Worm (Caenorhabditis elegans) whole organism, mixed stage, embryonic: ENCODE measurements around the gene kin-5.
A peak's percentile ranks its signal among the peaks of the same experiment; 100 is the strongest.

Source experiments
- M03D4.4 ChIP-seq: sonication (generic microtip); optimal IDR thresholded peaks from 2 replicates; lab custom pipeline; 2017; ENCODE audit warnings: mild to moderate bottlenecking, missing genetic modification characterization, missing compliant biosample characterization
- bed-3 ChIP-seq: fragments of 200-800 bp; sonication (Bioruptor generic); optimal IDR thresholded peaks from 3 replicates; lab custom pipeline; 2018; ENCODE audit warnings: mild to moderate bottlenecking, missing genetic modification characterization, moderate library complexity, missing compliant biosample characterization
- blmp-1 ChIP-seq: fragments of 150-350 bp; optimal IDR thresholded peaks from 2 replicates; lab custom pipeline; 2014; ENCODE audit warnings: missing biosample characterization, missing genetic modification characterization
- ceh-83 ChIP-seq: fragments of 200-800 bp; sonication (Bioruptor generic); optimal IDR thresholded peaks from 2 replicates; lab custom pipeline; 2018; ENCODE audit warnings: mild to moderate bottlenecking, missing genetic modification characterization, missing compliant biosample characterization
- ces-1 ChIP-seq: fragments of 150-350 bp; optimal IDR thresholded peaks from 2 replicates; lab custom pipeline; 2014; ENCODE audit warnings: missing biosample characterization, missing genetic modification reagents, missing genetic modification characterization
- cnd-1 ChIP-seq: fragments of 200-800 bp; sonication (Bioruptor generic); optimal IDR thresholded peaks from 2 replicates; lab custom pipeline; 2018; ENCODE audit warnings: mild to moderate bottlenecking, missing genetic modification characterization, missing compliant biosample characterization
- elt-1 ChIP-seq: sonication (generic microtip); optimal IDR thresholded peaks from 2 replicates; lab custom pipeline; 2017; ENCODE audit warnings: missing genetic modification characterization, mild to moderate bottlenecking, missing compliant biosample characterization, antibody characterized with exemption, moderate library complexity, borderline replicate concordance; ENCODE audit not compliant: insufficient read depth
- elt-3 ChIP-seq: fragments of 150-350 bp; optimal IDR thresholded peaks from 2 replicates; lab custom pipeline; 2014; ENCODE audit warnings: missing biosample characterization, missing genetic modification characterization
- ham-2 ChIP-seq: fragments of 200-800 bp; sonication (Bioruptor generic); optimal IDR thresholded peaks from 2 replicates; lab custom pipeline; 2018; ENCODE audit warnings: mild to moderate bottlenecking, missing genetic modification characterization, missing compliant biosample characterization
- hlh-1 ChIP-seq: fragments of 150-350 bp; optimal IDR thresholded peaks from 2 replicates; lab custom pipeline; 2014; ENCODE audit warnings: missing biosample characterization, missing genetic modification reagents, missing genetic modification characterization
- lsy-2 ChIP-seq: fragments of 150-350 bp; optimal IDR thresholded peaks from 2 replicates; lab custom pipeline; 2014; ENCODE audit warnings: missing biosample characterization, missing genetic modification characterization
- mab-5 ChIP-seq: fragments of 150-350 bp; optimal IDR thresholded peaks from 2 replicates; lab custom pipeline; 2014; ENCODE audit warnings: missing biosample characterization, missing genetic modification characterization
- mep-1 ChIP-seq: fragments of 150-350 bp; optimal IDR thresholded peaks from 2 replicates; lab custom pipeline; 2017; ENCODE audit warnings: missing biosample characterization, missing genetic modification reagents, missing genetic modification characterization, inconsistent platforms
- nhr-12 ChIP-seq: fragments of 150-350 bp; optimal IDR thresholded peaks from 2 replicates; lab custom pipeline; 2014; ENCODE audit warnings: missing biosample characterization, missing genetic modification characterization
- nhr-2 ChIP-seq: fragments of 150-350 bp; optimal IDR thresholded peaks from 2 replicates; lab custom pipeline; 2014; ENCODE audit warnings: missing biosample characterization, missing genetic modification characterization
- nhr-237 ChIP-seq: fragments of 150-350 bp; optimal IDR thresholded peaks from 2 replicates; lab custom pipeline; 2014; ENCODE audit warnings: missing biosample characterization, missing genetic modification characterization
- nhr-28 ChIP-seq: fragments of 150-350 bp; optimal IDR thresholded peaks from 2 replicates; lab custom pipeline; 2014; ENCODE audit warnings: missing biosample characterization, missing genetic modification characterization
- pha-4 ChIP-seq: fragments of 150-350 bp; optimal IDR thresholded peaks from 2 replicates; lab custom pipeline; 2018; ENCODE audit warnings: missing biosample characterization, missing genetic modification reagents, missing genetic modification characterization
- sem-2 ChIP-seq: fragments of 200-800 bp; sonication (Bioruptor generic); optimal IDR thresholded peaks from 2 replicates; lab custom pipeline; 2018; ENCODE audit warnings: mild to moderate bottlenecking, missing genetic modification characterization, missing compliant biosample characterization
- snpc-4 ChIP-seq: fragments of 150-350 bp; optimal IDR thresholded peaks from 2 replicates; lab custom pipeline; 2014; ENCODE audit warnings: missing biosample characterization, missing genetic modification characterization
- sptf-1 ChIP-seq: sonication (generic microtip); optimal IDR thresholded peaks from 2 replicates; lab custom pipeline; 2017; ENCODE audit warnings: mild to moderate bottlenecking, missing genetic modification characterization, moderate library complexity, missing compliant biosample characterization
- tbx-8 ChIP-seq: fragments of 200-800 bp; sonication (Bioruptor generic); optimal IDR thresholded peaks from 2 replicates; lab custom pipeline; 2018; ENCODE audit warnings: mild to moderate bottlenecking, missing genetic modification characterization, moderate library complexity, missing compliant biosample characterization
- unc-120 ChIP-seq: sonication (generic microtip); optimal IDR thresholded peaks from 2 replicates; lab custom pipeline; 2017; ENCODE audit warnings: missing genetic modification characterization, missing compliant biosample characterization; ENCODE audit not compliant: poor library complexity, severe bottlenecking
- unc-39 ChIP-seq: fragments of 150-350 bp; optimal IDR thresholded peaks from 2 replicates; lab custom pipeline; 2014; ENCODE audit warnings: missing biosample characterization, missing genetic modification characterization
- unc-62 ChIP-seq: fragments of 150-350 bp; optimal IDR thresholded peaks from 2 replicates; lab custom pipeline; 2014; ENCODE audit warnings: missing biosample characterization, missing genetic modification reagents, missing genetic modification characterization
- zip-8 ChIP-seq: fragments of 150-350 bp; optimal IDR thresholded peaks from 2 replicates; lab custom pipeline; 2014; ENCODE audit warnings: missing biosample characterization, missing genetic modification characterization
- ztf-11 ChIP-seq: fragments of 150-350 bp; optimal IDR thresholded peaks from 2 replicates; lab custom pipeline; 2014; ENCODE audit warnings: missing biosample characterization, missing genetic modification characterization

Gene kin-5

ce11 chrIV:9933580-9933979 lies 35.4 kb downstream of the kin-5 start, which contains the start of gene spe-29:
spe-29 (plus strand) TSS chrIV:9933880.
- TF ChIP-seq ceh-83 (GFP tag; lab: Kevin White, UChicago) (no peak), elt-1 (tag; lab: Kevin White, UChicago) (no peak), unc-39 (tag; lab: Kevin White, UChicago) (no peak), lsy-2 (tag; lab: Kevin White, UChicago) (no peak), snpc-4 (tag; lab: Kevin White, UChicago) (no peak), mab-5 (tag; lab: Kevin White, UChicago) (no peak), M03D4.4 (tag; lab: Kevin White, UChicago) (no peak), hlh-1 (tag; lab: Kevin White, UChicago) (no peak), zip-8 (tag; lab: Kevin White, UChicago) (no peak), blmp-1 (tag; lab: Kevin White, UChicago) (no peak)

ce11 chrIV:9932055-9932454 lies 36.9 kb downstream of the kin-5 start, which contains the start of the genes trmt-10A and F25H8.2:
trmt-10A (minus strand) TSS chrIV:9932213.
F25H8.2 (plus strand) TSS chrIV:9932235.
- no peak for TF ChIP-seq pha-4 (tag; lab: Kevin White, UChicago)
- TF ChIP-seq nhr-237, result peak; percentile 59
- peak; percentile 58 for TF ChIP-seq lsy-2 (tag; lab: Kevin White, UChicago)
- no peak for TF ChIP-seq sptf-1 (tag; lab: Kevin White, UChicago)
- no peak for TF ChIP-seq tbx-8
- TF ChIP-seq ham-2 (GFP tag; lab: Kevin White, UChicago), result no peak

- TF ChIP-seq unc-62 (GFP tag; lab: Kevin White, UChicago) (peak; percentile 75), unc-120 (peak; percentile 9), M03D4.4 (tag; lab: Kevin White, UChicago) (no peak), nhr-2 (tag; lab: Kevin White, UChicago) (no peak)
- TF ChIP-seq, all 35 proteins: peak for 2
These were observed 40.6 kb downstream of the kin-5 start, which contains the start of gene dur-1 for ce11 chrIV:9928180-9928896. dur-1 (minus strand) TSS chrIV:9928230.

ce11 chrIV:9924419-9924818 lies 44.6 kb downstream of the kin-5 start:
- TF ChIP-seq pha-4 (tag; lab: Kevin White, UChicago), result no peak
- TF ChIP-seq nhr-12 (tag; lab: Kevin White, UChicago), result no peak
- TF ChIP-seq unc-39 (tag; lab: Kevin White, UChicago), result no peak
- TF ChIP-seq hlh-1 (tag; lab: Kevin White, UChicago), result no peak
- TF ChIP-seq lsy-2 (tag; lab: Kevin White, UChicago), result no peak
- no peak for TF ChIP-seq snpc-4 (tag; lab: Kevin White, UChicago)
- TF ChIP-seq tbx-8, result no peak
- TF ChIP-seq sem-2 (GFP tag; lab: Kevin White, UChicago), result no peak
- no peak for TF ChIP-seq M03D4.4 (tag; lab: Kevin White, UChicago)
- no peak for TF ChIP-seq blmp-1 (tag; lab: Kevin White, UChicago)
- no peak for TF ChIP-seq elt-3
- no peak for TF ChIP-seq elt-1 (tag; lab: Kevin White, UChicago)
- no peak for TF ChIP-seq bed-3 (GFP tag; lab: Kevin White, UChicago)

- TF ChIP-seq nhr-2 (tag; lab: Kevin White, UChicago), result no peak
- TF ChIP-seq unc-39 (tag; lab: Kevin White, UChicago), result no peak
- TF ChIP-seq sem-2 (GFP tag; lab: Kevin White, UChicago), result no peak
- no peak for TF ChIP-seq elt-1 (tag; lab: Kevin White, UChicago)
- TF ChIP-seq snpc-4 (tag; lab: Kevin White, UChicago), result no peak
- no peak for TF ChIP-seq elt-3
- no peak for TF ChIP-seq ceh-83 (GFP tag; lab: Kevin White, UChicago)
- no peak for TF ChIP-seq cnd-1 (tag; lab: Kevin White, UChicago)
- no peak for TF ChIP-seq mep-1 (tag; lab: Kevin White, UChicago)
- no peak for TF ChIP-seq blmp-1 (tag; lab: Kevin White, UChicago)
- no peak for TF ChIP-seq bed-3 (GFP tag; lab: Kevin White, UChicago)
- no peak for TF ChIP-seq nhr-28
- TF ChIP-seq ces-1, result no peak
- no peak for TF ChIP-seq tbx-8
These were observed 48.6 kb downstream of the kin-5 start for ce11 chrIV:9920426-9920825.

- TF ChIP-seq ztf-11 (tag; lab: Kevin White, UChicago) (no peak), lsy-2 (tag; lab: Kevin White, UChicago) (no peak), M03D4.4 (tag; lab: Kevin White, UChicago) (no peak), zip-8 (tag; lab: Kevin White, UChicago) (peak; percentile 78), sptf-1 (tag; lab: Kevin White, UChicago) (no peak)
These were observed 51.0 kb downstream of the kin-5 start for ce11 chrIV:9918021-9918420.
